Worm (Caenorhabditis elegans) whole organism, L1 larva: ENCODE measurements around the gene F56A11.4.

Experiments used
- aly-2 ChIP-seq: fragments of 150-350 bp; optimal IDR thresholded peaks from 2 replicates; lab custom pipeline; 2014; ENCODE audit warnings: missing biosample characterization, missing genetic modification characterization
- blmp-1 ChIP-seq: fragments of 150-350 bp; optimal IDR thresholded peaks from 2 replicates; lab custom pipeline; 2014; ENCODE audit warnings: missing biosample characterization, missing genetic modification characterization
- elt-2 ChIP-seq: sonication (generic microtip); optimal IDR thresholded peaks from 2 replicates; lab custom pipeline; 2016; ENCODE audit warnings: missing genetic modification characterization, mild to moderate bottlenecking, inconsistent platforms, missing compliant biosample characterization, missing genetic modification reagents
- fos-1 ChIP-seq: fragments of 150-350 bp; optimal IDR thresholded peaks from 2 replicates; lab custom pipeline; 2014; ENCODE audit warnings: missing biosample characterization, missing genetic modification characterization
- lin-13 ChIP-seq: fragments of 150-350 bp; optimal IDR thresholded peaks from 2 replicates; lab custom pipeline; 2014; ENCODE audit warnings: missing biosample characterization, missing genetic modification reagents, missing genetic modification characterization
- lin-39 ChIP-seq: fragments of 150-350 bp; optimal IDR thresholded peaks from 2 replicates; lab custom pipeline; 2014; ENCODE audit warnings: missing biosample characterization, missing genetic modification reagents, missing genetic modification characterization
- nhr-11 ChIP-seq: fragments of 150-350 bp; optimal IDR thresholded peaks from 2 replicates; lab custom pipeline; 2014; ENCODE audit warnings: missing biosample characterization, missing genetic modification characterization
- nhr-12 ChIP-seq: sonication (generic microtip); optimal IDR thresholded peaks from 2 replicates; lab custom pipeline; 2017; ENCODE audit warnings: missing biosample characterization, missing genetic modification characterization
- nhr-76 ChIP-seq: sonication (generic microtip); optimal IDR thresholded peaks from 2 replicates; lab custom pipeline; 2017; ENCODE audit warnings: missing biosample characterization, missing genetic modification characterization
- unc-130 ChIP-seq: fragments of 150-350 bp; optimal IDR thresholded peaks from 2 replicates; lab custom pipeline; 2017; ENCODE audit warnings: missing biosample characterization, missing genetic modification characterization, inconsistent platforms
- zip-4 ChIP-seq: fragments of 200-800 bp; sonication (Bioruptor generic); optimal IDR thresholded peaks from 2 replicates; lab custom pipeline; 2018; ENCODE audit warnings: mild to moderate bottlenecking, missing genetic modification characterization, moderate library complexity, missing compliant biosample characterization

DNA sequence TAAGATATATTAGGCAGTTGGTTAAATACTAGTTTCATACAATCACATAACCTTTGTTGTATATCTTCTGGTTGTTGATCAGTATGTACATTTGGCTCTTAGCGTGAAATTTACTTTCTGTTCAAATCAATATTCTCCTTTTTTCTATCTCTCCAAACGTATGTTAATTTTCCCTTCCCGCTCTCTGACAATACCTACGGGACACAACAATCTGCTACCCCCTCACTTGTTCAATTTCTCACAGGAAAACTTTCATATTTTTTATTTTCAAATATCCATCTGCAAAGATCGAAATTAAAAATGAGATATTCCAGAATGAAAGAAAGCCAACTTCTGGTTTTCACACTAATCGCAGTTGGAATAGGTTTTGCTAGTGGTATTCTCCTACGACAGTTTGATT lies 16.3 kb upstream of the F56A11.4 start, which contains the start of gene glt-7:
- TF ChIP-seq nhr-76 (tag; lab: Kevin White, UChicago) = no peak
- no peak for TF ChIP-seq zip-4
- no peak for TF ChIP-seq lin-39
- no peak for TF ChIP-seq blmp-1
- no peak for TF ChIP-seq nhr-11 (tag; lab: Kevin White, UChicago)
- TF ChIP-seq elt-2 (tag; lab: Kevin White, UChicago) = no peak
- no peak for TF ChIP-seq nhr-12
- no peak for TF ChIP-seq fos-1 (tag; lab: Kevin White, UChicago)
- TF ChIP-seq lin-13 = no peak
- TF ChIP-seq unc-130 (tag; lab: Kevin White, UChicago) = no peak
- TF ChIP-seq aly-2 = no peak
